Worm (Caenorhabditis elegans) whole organism, L2 larva: ENCODE measurements around the gene clec-122.

ENCODE experiments used
- C34F6.9 ChIP-seq: fragments of 150-350 bp; optimal IDR thresholded peaks from 2 replicates; lab custom pipeline; 2014; ENCODE audit warnings: missing biosample characterization, missing genetic modification characterization
- F13H6.1 ChIP-seq: sonication (generic microtip); optimal IDR thresholded peaks from 2 replicates; lab custom pipeline; 2016; ENCODE audit warnings: missing genetic modification characterization, missing compliant biosample characterization
- Y55F3AM.14 ChIP-seq: fragments of 200-800 bp; sonication (Bioruptor generic); optimal IDR thresholded peaks from 2 replicates; lab custom pipeline; 2018; ENCODE audit warnings: mild to moderate bottlenecking, missing genetic modification characterization, missing compliant biosample characterization
- ZK546.5 ChIP-seq: sonication (generic microtip); optimal IDR thresholded peaks from 2 replicates; lab custom pipeline; 2017; ENCODE audit warnings: missing biosample characterization, missing genetic modification characterization
- alr-1 ChIP-seq: fragments of 150-350 bp; optimal IDR thresholded peaks from 2 replicates; lab custom pipeline; 2014; ENCODE audit warnings: missing biosample characterization, missing genetic modification characterization
- aly-2 ChIP-seq: fragments of 150-350 bp; optimal IDR thresholded peaks from 2 replicates; lab custom pipeline; 2014; ENCODE audit warnings: missing biosample characterization, missing genetic modification characterization
- blmp-1 ChIP-seq: sonication (generic microtip); optimal IDR thresholded peaks from 2 replicates; lab custom pipeline; 2017; ENCODE audit warnings: missing genetic modification characterization, mild to moderate bottlenecking, missing compliant biosample characterization, antibody characterized with exemption, moderate library complexity; ENCODE audit not compliant: insufficient read depth
- ceh-16 ChIP-seq: fragments of 150-350 bp; optimal IDR thresholded peaks from 2 replicates; lab custom pipeline; 2014; ENCODE audit warnings: missing biosample characterization, missing genetic modification characterization
- ceh-82 ChIP-seq: fragments of 150-350 bp; optimal IDR thresholded peaks from 2 replicates; lab custom pipeline; 2014; ENCODE audit warnings: missing biosample characterization, missing genetic modification characterization
- dmd-4 ChIP-seq: sonication (generic microtip); optimal IDR thresholded peaks from 2 replicates; lab custom pipeline; 2017; ENCODE audit warnings: missing biosample characterization, missing genetic modification characterization
- egl-27 ChIP-seq: sonication (generic microtip); optimal IDR thresholded peaks from 3 replicates; lab custom pipeline; 2017; ENCODE audit warnings: missing biosample characterization, missing genetic modification reagents, missing genetic modification characterization
- elt-1 ChIP-seq: fragments of 150-350 bp; optimal IDR thresholded peaks from 2 replicates; lab custom pipeline; 2014; ENCODE audit warnings: missing biosample characterization, missing genetic modification characterization
- elt-3 ChIP-seq: sonication (generic microtip); optimal IDR thresholded peaks from 2 replicates; lab custom pipeline; 2017; ENCODE audit warnings: missing biosample characterization, missing genetic modification characterization
- lin-11 ChIP-seq: fragments of 150-350 bp; sonication (generic microtip); optimal IDR thresholded peaks from 2 replicates; lab custom pipeline; 2014; ENCODE audit warnings: missing biosample characterization, missing genetic modification characterization, inconsistent platforms, mixed read lengths
- lin-13 ChIP-seq: fragments of 150-350 bp; optimal IDR thresholded peaks from 2 replicates; lab custom pipeline; 2014; ENCODE audit warnings: missing biosample characterization, missing genetic modification reagents, missing genetic modification characterization
- lsy-2 ChIP-seq, 2 experiments: fragments of 150-350 bp in 1 of 2; sonication (generic microtip) in 1 of 2; optimal IDR thresholded peaks; 2 replicates each; lab custom pipeline; 2014 to 2017; ENCODE audit warnings: missing biosample characterization in 2 of 2, missing genetic modification characterization in 2 of 2
- mab-5 ChIP-seq: fragments of 150-350 bp; optimal IDR thresholded peaks from 2 replicates; lab custom pipeline; 2014; ENCODE audit warnings: missing biosample characterization, missing genetic modification characterization
- mbf-1 ChIP-seq: sonication (generic microtip); optimal IDR thresholded peaks from 2 replicates; lab custom pipeline; 2017; ENCODE audit warnings: missing biosample characterization, missing genetic modification characterization
- mdl-1 ChIP-seq, 2 experiments: fragments of 150-350 bp in 1 of 2; sonication (generic microtip) in 1 of 2; optimal IDR thresholded peaks; 2 replicates each; lab custom pipeline; 2017; ENCODE audit warnings: missing biosample characterization in 2 of 2, missing genetic modification characterization in 2 of 2
- nhr-10 ChIP-seq: sonication (generic microtip); optimal IDR thresholded peaks from 2 replicates; lab custom pipeline; 2017; ENCODE audit warnings: missing biosample characterization, missing genetic modification characterization
- nhr-11 ChIP-seq: fragments of 150-350 bp; optimal IDR thresholded peaks from 2 replicates; lab custom pipeline; 2014; ENCODE audit warnings: missing biosample characterization, missing genetic modification characterization
- nhr-12 ChIP-seq: fragments of 150-350 bp; optimal IDR thresholded peaks from 2 replicates; lab custom pipeline; 2014; ENCODE audit warnings: missing biosample characterization, missing genetic modification characterization
- nhr-129 ChIP-seq: fragments of 150-350 bp; optimal IDR thresholded peaks from 2 replicates; lab custom pipeline; 2014; ENCODE audit warnings: missing biosample characterization, missing genetic modification characterization
- nhr-21 ChIP-seq: fragments of 150-350 bp; optimal IDR thresholded peaks from 2 replicates; lab custom pipeline; 2014; ENCODE audit warnings: missing biosample characterization, missing genetic modification characterization
- nhr-237 ChIP-seq: fragments of 150-350 bp; optimal IDR thresholded peaks from 2 replicates; lab custom pipeline; 2014; ENCODE audit warnings: missing biosample characterization, missing genetic modification characterization
- nhr-25 ChIP-seq: fragments of 150-350 bp; sonication (generic microtip); optimal IDR thresholded peaks from 3 replicates; lab custom pipeline; 2014; ENCODE audit warnings: missing biosample characterization, missing genetic modification characterization
- nhr-6 ChIP-seq: fragments of 150-350 bp; optimal IDR thresholded peaks from 2 replicates; lab custom pipeline; 2014; ENCODE audit warnings: missing biosample characterization, missing genetic modification characterization
- nhr-77 ChIP-seq: fragments of 150-350 bp; optimal IDR thresholded peaks from 2 replicates; lab custom pipeline; 2014; ENCODE audit warnings: missing biosample characterization, missing genetic modification characterization
- sem-4 ChIP-seq: fragments of 150-350 bp; optimal IDR thresholded peaks from 2 replicates; lab custom pipeline; 2014; ENCODE audit warnings: missing biosample characterization, missing genetic modification reagents, missing genetic modification characterization
- sma-9 ChIP-seq, 2 experiments: fragments of 150-350 bp in 1 of 2; sonication (generic microtip) in 1 of 2; optimal IDR thresholded peaks; 2 replicates each; lab custom pipeline; 2014 to 2016; ENCODE audit warnings: missing genetic modification characterization in 2 of 2, mild to moderate bottlenecking in 1 of 2, missing biosample characterization in 1 of 2, missing compliant biosample characterization in 1 of 2, missing genetic modification reagents in 1 of 2, moderate library complexity in 1 of 2
- unc-55 ChIP-seq: fragments of 150-350 bp; sonication (generic microtip); optimal IDR thresholded peaks from 3 replicates; lab custom pipeline; 2014; ENCODE audit warnings: missing biosample characterization, missing genetic modification reagents, missing genetic modification characterization
- zag-1 ChIP-seq: fragments of 150-350 bp; optimal IDR thresholded peaks from 2 replicates; lab custom pipeline; 2014; ENCODE audit warnings: missing biosample characterization, missing genetic modification characterization
- ztf-1 ChIP-seq: fragments of 200-800 bp; sonication (Bioruptor generic); conservative IDR thresholded peaks from 2 replicates; pipeline ENCODE4 v1.3.6; 2022; ENCODE audit warnings: missing genetic modification characterization, missing compliant biosample characterization

Gene clec-122

ce11 chrII:3093352-3093751 lies 12.5 kb upstream of the clec-122 start, which contains the start of gene srg-22:
srg-22 (minus strand) TSS chrII:3093452.
- no peak for TF ChIP-seq ceh-16 (tag; lab: Kevin White, UChicago)
- TF ChIP-seq ZK546.5 (tag; lab: Kevin White, UChicago) = no peak
- TF ChIP-seq Y55F3AM.14 (GFP tag; lab: Kevin White, UChicago) = no peak
- TF ChIP-seq lsy-2 (tag; optimal IDR thresholded peaks at IDR 0.05; lab: Kevin White, UChicago) = no peak
- no peak for TF ChIP-seq ztf-1 (GFP tag; lab: Robert Waterston, UW)
- no peak for TF ChIP-seq aly-2
- no peak for TF ChIP-seq nhr-129 (tag; lab: Kevin White, UChicago)

- TF ChIP-seq elt-3 (tag; lab: Kevin White, UChicago) (no peak), ceh-16 (tag; lab: Kevin White, UChicago) (no peak), C34F6.9 (tag; lab: Kevin White, UChicago) (no peak), nhr-12 (tag; lab: Kevin White, UChicago) (no peak), ztf-1 (GFP tag; lab: Robert Waterston, UW) (no peak), nhr-6 (tag; lab: Kevin White, UChicago) (no peak), sem-4 (tag; lab: Kevin White, UChicago) (no peak), ZK546.5 (tag; lab: Kevin White, UChicago) (no peak), nhr-237 (tag; lab: Kevin White, UChicago) (no peak), zag-1 (no peak)
- TF ChIP-seq, all 48 proteins: peak for 0
Measured at ce11 chrII:3096060-3096459, 9.8 kb upstream of the clec-122 start, which contains the start of gene srg-23. srg-23 (minus strand) TSS chrII:3096160.

ce11 chrII:3096857-3097256 lies 9.0 kb upstream of the clec-122 start, which contains the start of gene Y25C1A.14:
Y25C1A.14 (minus strand) TSS chrII:3096957.
- TF ChIP-seq lsy-2 (tag; optimal IDR thresholded peaks at IDR 0.05; lab: Kevin White, UChicago) (no peak), elt-1 (no peak)

ce11 chrII:3100546-3100945 lies 5.3 kb upstream of the clec-122 start, which contains the start of gene srg-24:
srg-24 (minus strand) TSS chrII:3100646.
- no peak for TF ChIP-seq nhr-25 (tag; lab: Kevin White, UChicago)
- TF ChIP-seq dmd-4 = no peak
- no peak for TF ChIP-seq elt-1
- no peak for TF ChIP-seq mab-5 (tag; lab: Kevin White, UChicago)
- no peak for TF ChIP-seq egl-27
- TF ChIP-seq nhr-237 (tag; lab: Kevin White, UChicago) = no peak
- no peak for TF ChIP-seq sem-4 (tag; lab: Kevin White, UChicago)
- no peak for TF ChIP-seq lin-11 (tag; lab: Kevin White, UChicago)
- no peak for TF ChIP-seq nhr-6 (tag; lab: Kevin White, UChicago)
- no peak for TF ChIP-seq lin-13 (GFP tag; lab: Kevin White, UChicago)
- no peak for TF ChIP-seq F13H6.1 (tag; lab: Kevin White, UChicago)
- no peak for TF ChIP-seq nhr-77 (tag; lab: Kevin White, UChicago)
- TF ChIP-seq mbf-1 (tag; lab: Kevin White, UChicago) = no peak
- no peak for TF ChIP-seq alr-1 (tag; lab: Kevin White, UChicago)
- no peak for TF ChIP-seq nhr-10 (tag; lab: Kevin White, UChicago)
- no peak for TF ChIP-seq aly-2
- TF ChIP-seq, all 48 proteins: peak for 0

ce11 chrII:3102018-3102417 lies 3.8 kb upstream of the clec-122 start, which contains the start of gene clec-121:
clec-121 (plus strand) TSS chrII:3102318.
- TF ChIP-seq unc-55 (GFP tag; lab: Kevin White, UChicago) (no peak), mdl-1 (tag; optimal IDR thresholded peaks at IDR 0.05; lab: Kevin White, UChicago) (no peak), blmp-1 (tag; lab: Kevin White, UChicago) (no peak), nhr-11 (no peak), mab-5 (tag; lab: Kevin White, UChicago) (no peak), ceh-16 (tag; lab: Kevin White, UChicago) (no peak), nhr-21 (tag; lab: Kevin White, UChicago) (no peak), ceh-82 (no peak), lin-11 (tag; lab: Kevin White, UChicago) (no peak), sma-9 (GFP tag; optimal IDR thresholded peaks at IDR 0.05; lab: Kevin White, UChicago) (no peak), sma-9 (tag; optimal IDR thresholded peaks at IDR 0.05; lab: Kevin White, UChicago) (no peak), nhr-6 (tag; lab: Kevin White, UChicago) (no peak)
